Fruit fly (Drosophila melanogaster) whole organism, embryonic: ENCODE measurements around the gene Grip84.
A peak's percentile ranks its signal among the peaks of the same experiment; 100 is the strongest.

Experiments
- Bteb2 ChIP-seq: fragments of 200-800 bp; sonication (Bioruptor generic); optimal IDR thresholded peaks from 2 replicates; lab custom pipeline; 2016; ENCODE audit warnings: missing biosample characterization, missing genetic modification characterization
- CG10431 ChIP-seq: fragments of 200-800 bp; sonication (Bioruptor generic); optimal IDR thresholded peaks from 3 replicates; lab custom pipeline; 2018; ENCODE audit warnings: missing biosample characterization, mild to moderate bottlenecking, missing genetic modification characterization
- CG10959 ChIP-seq: fragments of 200-800 bp; sonication (Bioruptor generic); IDR thresholded peaks from 2 replicates; pipeline ENCODE4 v1.3.6; 2022; ENCODE audit warnings: missing biosample characterization, missing genetic modification characterization
- CG11456 ChIP-seq: fragments of 200-800 bp; sonication (Bioruptor generic); IDR thresholded peaks from 3 replicates; pipeline ENCODE4 v1.3.6; 2022; ENCODE audit warnings: missing biosample characterization, missing genetic modification characterization
- CG11723 ChIP-seq: fragments of 200-800 bp; sonication (Bioruptor generic); optimal IDR thresholded peaks from 2 replicates; lab custom pipeline; 2017; ENCODE audit warnings: missing biosample characterization, mild to moderate bottlenecking, missing genetic modification characterization
- CG1233 ChIP-seq: fragments of 200-800 bp; sonication (Bioruptor generic); optimal IDR thresholded peaks from 4 replicates; lab custom pipeline; 2018; ENCODE audit warnings: missing biosample characterization, mild to moderate bottlenecking, missing genetic modification characterization
- CG14860 ChIP-seq: fragments of 200-800 bp; sonication (Bioruptor generic); IDR thresholded peaks from 3 replicates; pipeline ENCODE4 v1.3.6; 2022; ENCODE audit warnings: missing biosample characterization, missing genetic modification characterization; ENCODE audit not compliant: partially characterized antibody
- CG15479 ChIP-seq: fragments of 200-800 bp; sonication (Bioruptor generic); optimal IDR thresholded peaks from 3 replicates; lab custom pipeline; 2019; ENCODE audit warnings: missing biosample characterization, mild to moderate bottlenecking, missing genetic modification characterization, moderate library complexity
- CG17361 ChIP-seq: fragments of 200-800 bp; sonication (Bioruptor generic); IDR thresholded peaks from 3 replicates; pipeline ENCODE4 v1.3.6; 2022; ENCODE audit warnings: missing biosample characterization, missing genetic modification characterization
- CG1792 ChIP-seq: fragments of 200-800 bp; sonication (Bioruptor generic); optimal IDR thresholded peaks from 2 replicates; lab custom pipeline; 2016; ENCODE audit warnings: missing biosample characterization, missing genetic modification characterization
- CG18262 ChIP-seq: fragments of 200-800 bp; optimal IDR thresholded peaks from 3 replicates; lab custom pipeline; 2019; ENCODE audit warnings: missing biosample characterization, mild to moderate bottlenecking, missing genetic modification characterization, moderate library complexity
- CG2120 ChIP-seq: fragments of 200-800 bp; sonication (Bioruptor generic); optimal IDR thresholded peaks from 3 replicates; lab custom pipeline; 2016; ENCODE audit warnings: missing biosample characterization, missing genetic modification characterization
- CG30020 ChIP-seq: fragments of 200-800 bp; optimal IDR thresholded peaks from 2 replicates; lab custom pipeline; 2019; ENCODE audit warnings: missing biosample characterization, mild to moderate bottlenecking, missing genetic modification characterization, moderate library complexity
- CG8388 ChIP-seq: fragments of 200-800 bp; sonication (Bioruptor generic); optimal IDR thresholded peaks from 2 replicates; lab custom pipeline; 2019; ENCODE audit warnings: missing biosample characterization, mild to moderate bottlenecking, missing genetic modification characterization, moderate library complexity
- CG8765 ChIP-seq: fragments of 200-800 bp; sonication (Bioruptor generic); IDR thresholded peaks from 2 replicates; pipeline ENCODE4 v1.3.6; 2022; ENCODE audit warnings: missing biosample characterization, missing genetic modification characterization
- CG9876 ChIP-seq: fragments of 200-800 bp; sonication (Bioruptor generic); optimal IDR thresholded peaks from 2 replicates; lab custom pipeline; 2016; ENCODE audit warnings: missing biosample characterization, missing genetic modification characterization
- Dbx ChIP-seq: fragments of 200-800 bp; sonication (Bioruptor generic); IDR thresholded peaks from 3 replicates; pipeline ENCODE4 v1.3.6; 2022; ENCODE audit warnings: missing biosample characterization, missing genetic modification characterization
- Dip3 ChIP-seq: fragments of 200-800 bp; sonication (Bioruptor generic); optimal IDR thresholded peaks from 3 replicates; lab custom pipeline; 2016; ENCODE audit warnings: missing biosample characterization, missing genetic modification characterization
- Doc3 ChIP-seq: fragments of 200-800 bp; sonication (Bioruptor generic); IDR thresholded peaks from 3 replicates; pipeline ENCODE4 v1.3.6; 2022; ENCODE audit warnings: missing biosample characterization, missing genetic modification characterization; ENCODE audit not compliant: partially characterized antibody
- Fer1 ChIP-seq: fragments of 200-800 bp; sonication (Bioruptor generic); optimal IDR thresholded peaks from 2 replicates; lab custom pipeline; 2017; ENCODE audit warnings: missing biosample characterization, mild to moderate bottlenecking, missing genetic modification characterization
- H2.0 ChIP-seq: fragments of 200-800 bp; sonication (Bioruptor generic); IDR thresholded peaks from 2 replicates; pipeline ENCODE4 v1.3.6; 2022; ENCODE audit warnings: missing biosample characterization, missing genetic modification characterization
- HLH3B ChIP-seq: fragments of 200-800 bp; sonication (Bioruptor generic); IDR thresholded peaks from 2 replicates; pipeline ENCODE4 v1.3.6; 2022; ENCODE audit warnings: missing biosample characterization, missing genetic modification characterization
- Mad ChIP-seq: fragments of 200-800 bp; sonication (Bioruptor generic); optimal IDR thresholded peaks from 2 replicates; lab custom pipeline; 2016; ENCODE audit warnings: missing biosample characterization, missing genetic modification characterization
- NK7.1 ChIP-seq: fragments of 200-800 bp; sonication (Bioruptor generic); optimal IDR thresholded peaks from 3 replicates; lab custom pipeline; 2016; ENCODE audit warnings: missing biosample characterization, missing genetic modification characterization
- Nf-YA ChIP-seq: fragments of 200-800 bp; sonication (Bioruptor generic); IDR thresholded peaks from 2 replicates; pipeline ENCODE4 v1.3.6; 2022; ENCODE audit warnings: missing biosample characterization, missing genetic modification characterization
- Ptx1 ChIP-seq: fragments of 200-800 bp; sonication (Bioruptor generic); IDR thresholded peaks from 2 replicates; pipeline ENCODE4 v1.3.6; 2022; ENCODE audit warnings: missing biosample characterization, missing genetic modification characterization
- Spps ChIP-seq: fragments of 200-800 bp; sonication (Bioruptor generic); optimal IDR thresholded peaks from 2 replicates; lab custom pipeline; 2018; ENCODE audit warnings: missing biosample characterization, mild to moderate bottlenecking, missing genetic modification characterization
- YL-1 ChIP-seq: fragments of 200-800 bp; sonication (Bioruptor generic); optimal IDR thresholded peaks from 3 replicates; lab custom pipeline; 2017; ENCODE audit warnings: missing biosample characterization, mild to moderate bottlenecking, missing genetic modification characterization
- ara ChIP-seq: fragments of 200-800 bp; sonication (Bioruptor generic); IDR thresholded peaks from 2 replicates; pipeline ENCODE4 v1.3.6; 2022; ENCODE audit warnings: missing biosample characterization, missing genetic modification characterization
- bigmax ChIP-seq: fragments of 200-800 bp; sonication (Bioruptor generic); optimal IDR thresholded peaks from 2 replicates; lab custom pipeline; 2018; ENCODE audit warnings: missing biosample characterization, mild to moderate bottlenecking, missing genetic modification characterization
- dimm ChIP-seq: fragments of 200-800 bp; sonication (Bioruptor generic); IDR thresholded peaks from 2 replicates; pipeline ENCODE4 v1.3.6; 2022; ENCODE audit warnings: missing biosample characterization, missing genetic modification characterization
- emc ChIP-seq: fragments of 200-800 bp; sonication (Bioruptor generic); optimal IDR thresholded peaks from 2 replicates; lab custom pipeline; 2016; ENCODE audit warnings: missing biosample characterization, missing genetic modification characterization
- esg ChIP-seq: fragments of 200-800 bp; sonication (Bioruptor generic); conservative IDR thresholded peaks from 2 replicates; pipeline ENCODE4 v1.3.6; 2022; ENCODE audit warnings: missing biosample characterization, missing genetic modification characterization
- hkb ChIP-seq, 2 experiments: fragments of 200-800 bp in 1 of 2; fragments of >200 bp in 1 of 2; sonication (Bioruptor generic) in 1 of 2; IDR thresholded peaks in 1 of 2; optimal IDR thresholded peaks in 1 of 2; 2 replicates each; pipeline versions ENCODE4 v1.3.6 to Lab custom; 2017 to 2022; ENCODE audit warnings: missing biosample characterization in 1 of 2, missing genetic modification characterization in 1 of 2
- ken ChIP-seq: fragments of 200-800 bp; sonication (Bioruptor generic); IDR thresholded peaks from 3 replicates; pipeline ENCODE4 v1.3.6; 2022; ENCODE audit warnings: missing biosample characterization, missing genetic modification characterization
- nau ChIP-seq: fragments of 200-800 bp; sonication (Bioruptor generic); optimal IDR thresholded peaks from 3 replicates; lab custom pipeline; 2017; ENCODE audit warnings: missing biosample characterization, mild to moderate bottlenecking, missing genetic modification characterization, missing genetic modification reagents
- nmo ChIP-seq: fragments of 200-800 bp; sonication (Bioruptor generic); optimal IDR thresholded peaks from 2 replicates; lab custom pipeline; 2018; ENCODE audit warnings: missing biosample characterization, mild to moderate bottlenecking, missing genetic modification characterization, moderate library complexity
- nom ChIP-seq: fragments of 200-800 bp; sonication (Bioruptor generic); optimal IDR thresholded peaks from 2 replicates; lab custom pipeline; 2017; ENCODE audit warnings: missing biosample characterization, missing genetic modification characterization, mild to moderate bottlenecking, moderate library complexity, missing genetic modification reagents
- odd ChIP-seq: fragments of 200-800 bp; sonication (Bioruptor generic); optimal IDR thresholded peaks from 2 replicates; lab custom pipeline; 2017; ENCODE audit warnings: missing biosample characterization, mild to moderate bottlenecking, missing genetic modification characterization
- org-1 ChIP-seq: fragments of 200-800 bp; sonication (Bioruptor generic); optimal IDR thresholded peaks from 2 replicates; lab custom pipeline; 2017; ENCODE audit warnings: missing biosample characterization, missing genetic modification characterization
- pita ChIP-seq: fragments of 200-800 bp; sonication (Bioruptor generic); optimal IDR thresholded peaks from 2 replicates; lab custom pipeline; 2017; ENCODE audit warnings: missing biosample characterization, mild to moderate bottlenecking, missing genetic modification characterization
- sens-2 ChIP-seq: fragments of 200-800 bp; sonication (Bioruptor generic); IDR thresholded peaks from 2 replicates; pipeline ENCODE4 v1.3.6; 2022; ENCODE audit warnings: missing biosample characterization, missing genetic modification characterization
- sisA ChIP-seq: fragments of 200-800 bp; sonication (Bioruptor generic); IDR thresholded peaks from 2 replicates; pipeline ENCODE4 v1.3.6; 2022; ENCODE audit warnings: missing biosample characterization, missing genetic modification characterization
- slbo ChIP-seq: fragments of 200-800 bp; sonication (Bioruptor generic); IDR thresholded peaks from 2 replicates; pipeline ENCODE4 v1.3.6; 2022; ENCODE audit warnings: missing biosample characterization, missing genetic modification characterization
- tio ChIP-seq: fragments of 200-800 bp; sonication (Bioruptor generic); optimal IDR thresholded peaks from 2 replicates; lab custom pipeline; 2017; ENCODE audit warnings: missing biosample characterization, missing genetic modification characterization, inconsistent platforms
- tll ChIP-seq, 2 experiments: fragments of 200-800 bp in 1 of 2; fragments of >200 bp in 1 of 2; sonication (Bioruptor generic) in 1 of 2; optimal IDR thresholded peaks; 2 replicates each; lab custom pipeline; 2017 to 2019; ENCODE audit warnings: missing biosample characterization in 2 of 2, missing genetic modification characterization in 2 of 2, mild to moderate bottlenecking in 1 of 2, moderate library complexity in 1 of 2
- vfl ChIP-seq: fragments of 200-800 bp; sonication (Bioruptor generic); optimal IDR thresholded peaks from 2 replicates; lab custom pipeline; 2016; ENCODE audit warnings: missing biosample characterization, missing genetic modification characterization
- wor ChIP-seq: fragments of 200-800 bp; sonication (Bioruptor generic); IDR thresholded peaks from 2 replicates; pipeline ENCODE4 v1.3.6; 2022; ENCODE audit warnings: missing biosample characterization, missing genetic modification characterization
- zf30C ChIP-seq: fragments of 200-800 bp; sonication (Bioruptor generic); optimal IDR thresholded peaks from 3 replicates; lab custom pipeline; 2018; ENCODE audit warnings: missing biosample characterization, mild to moderate bottlenecking, missing genetic modification characterization
- zfh1 ChIP-seq: fragments of 200-800 bp; sonication (Bioruptor generic); IDR thresholded peaks from 3 replicates; pipeline ENCODE4 v1.3.6; 2022; ENCODE audit warnings: missing biosample characterization, missing genetic modification characterization

Grip84 gene

DNA sequence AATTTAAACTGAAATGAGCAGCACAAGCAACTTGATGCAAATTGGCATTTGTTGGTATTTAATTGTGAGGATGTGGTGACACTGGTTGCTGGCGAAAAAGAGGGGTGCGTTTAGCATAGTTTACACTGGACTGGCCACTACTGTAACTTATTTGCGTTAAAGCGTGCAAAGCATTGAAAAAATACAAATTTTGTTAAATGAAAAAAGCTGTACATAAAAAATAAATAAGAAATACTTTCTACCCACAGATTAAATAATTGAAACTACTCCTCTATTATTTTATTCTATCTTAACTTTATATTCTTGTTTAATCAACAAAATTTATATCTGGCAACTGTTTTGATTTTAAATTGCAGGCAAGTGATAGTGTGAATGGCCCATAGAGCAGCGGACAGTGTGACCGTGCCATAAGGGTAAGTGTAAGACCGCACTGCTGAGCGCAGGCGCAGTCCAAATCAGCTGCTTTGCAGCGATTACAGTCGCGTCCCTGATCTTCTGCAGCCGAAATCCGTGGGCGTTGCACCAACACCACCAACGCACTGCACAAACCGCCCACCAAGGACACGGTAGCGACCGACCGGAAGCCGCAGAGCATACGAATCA lies at the start of gene Grip84, which contains the start of gene car (continued):
- TF ChIP-seq Ptx1 (GFP tag; lab: Robert Waterston, UW) (peak; percentile 82), emc (no peak), nau (GFP tag; lab: Kevin White, UChicago) (no peak), Nf-YA (GFP tag; lab: Robert Waterston, UW) (no peak), CG30020 (tag; lab: Kevin White, UChicago) (peak; percentile 94), Fer1 (GFP tag; lab: Kevin White, UChicago) (no peak), YL-1 (GFP tag; lab: Kevin White, UChicago) (peak; percentile 36), HLH3B (GFP tag; lab: Robert Waterston, UW) (peak; percentile 55; the same call in 1 of the 2 replicates), sens-2 (GFP tag; lab: Robert Waterston, UW) (no peak), org-1 (GFP tag; lab: Kevin White, UChicago) (peak; percentile 7), pita (GFP tag; lab: Kevin White, UChicago) (no peak), tio (GFP tag; lab: Kevin White, UChicago) (no peak), CG10431 (no peak), CG11723 (no peak), Dip3 (GFP tag; lab: Kevin White, UChicago) (peak; percentile 8), CG9876 (no peak), vfl (GFP tag; lab: Kevin White, UChicago) (no peak), ken (GFP tag; lab: Robert Waterston, UW) (no peak), odd (GFP tag; lab: Kevin White, UChicago) (no peak), Spps (tag; lab: Kevin White, UChicago) (peak; percentile 26), CG18262 (tag; lab: Kevin White, UChicago) (peak; percentile 68), NK7.1 (GFP tag; lab: Kevin White, UChicago) (no peak), CG8765 (GFP tag; lab: Robert Waterston, UW) (0 out of 2 replicates have a peak, but pooled peaks have one; percentile 48), CG14860 (GFP tag; lab: Robert Waterston, UW) (no peak), zf30C (GFP tag; lab: Kevin White, UChicago) (no peak), dimm (GFP tag; lab: Robert Waterston, UW) (no peak), CG11456 (GFP tag; lab: Robert Waterston, UW) (0 out of 3 replicates have a peak, but pooled peaks have one; percentile 8), sisA (GFP tag; lab: Robert Waterston, UW) (peak; percentile 67; the same call in 1 of the 2 replicates), wor (GFP tag; lab: Robert Waterston, UW) (0 out of 2 replicates have a peak, but pooled peaks have one; percentile 16), Dbx (GFP tag; lab: Robert Waterston, UW) (peak; percentile 61; the same call in 1 of the 3 replicates), bigmax (GFP tag; lab: Kevin White, UChicago) (no peak), CG15479 (GFP tag; lab: Kevin White, UChicago) (no peak), CG2120 (GFP tag; lab: Kevin White, UChicago) (peak; percentile 80), CG17361 (GFP tag; lab: Robert Waterston, UW) (peak; percentile 86), zfh1 (GFP tag; lab: Robert Waterston, UW) (no peak; the same call in 2 of the 3 replicates), hkb (optimal IDR thresholded peaks at IDR 0.05; lab: Kevin White, UChicago) (no peak), hkb (GFP tag; IDR thresholded peaks at IDR 0.05; lab: Robert Waterston, UW) (peak; percentile 60; the same call in 1 of the 2 replicates), nmo (GFP tag; lab: Kevin White, UChicago) (peak; percentile 87), tll (GFP tag; optimal IDR thresholded peaks at IDR 0.05; lab: Kevin White, UChicago) (peak; percentile 8 to 89), nom (GFP tag; lab: Kevin White, UChicago) (no peak), CG8388 (peak; percentile 55), Mad (GFP tag; lab: Kevin White, UChicago) (peak; percentile 38), Doc3 (no peak), CG10959 (GFP tag; lab: Robert Waterston, UW) (peak; percentile 27; the same call in 1 of the 2 replicates), ara (GFP tag; lab: Robert Waterston, UW) (no peak), Bteb2 (GFP tag; lab: Kevin White, UChicago) (no peak), CG1233 (GFP tag; lab: Kevin White, UChicago) (peak; percentile 43), H2.0 (GFP tag; lab: Robert Waterston, UW) (peak; percentile 23; the same call in 1 of the 2 replicates), slbo (peak; percentile 84), esg (peak; percentile 67), CG1792 (no peak)
